Worm (Caenorhabditis elegans) whole organism, L2 larva: ENCODE results near the gene clec-84.
"Not testable (repeated sequence)": the region's sequence is repeated elsewhere in the genome, so short reads cannot be mapped to it uniquely, and the experiment has no call there.

Source experiments
- C34F6.9 ChIP-seq: fragments of 150-350 bp; optimal IDR thresholded peaks from 2 replicates; lab custom pipeline; 2014; ENCODE audit warnings: missing biosample characterization, missing genetic modification characterization
- F13H6.1 ChIP-seq: sonication (generic microtip); optimal IDR thresholded peaks from 2 replicates; lab custom pipeline; 2016; ENCODE audit warnings: missing genetic modification characterization, missing compliant biosample characterization
- R02D3.7 ChIP-seq: fragments of 150-350 bp; optimal IDR thresholded peaks from 2 replicates; lab custom pipeline; 2014; ENCODE audit warnings: missing biosample characterization, missing genetic modification characterization
- Y55F3AM.14 ChIP-seq: fragments of 200-800 bp; sonication (Bioruptor generic); optimal IDR thresholded peaks from 2 replicates; lab custom pipeline; 2018; ENCODE audit warnings: mild to moderate bottlenecking, missing genetic modification characterization, missing compliant biosample characterization
- ZK546.5 ChIP-seq: sonication (generic microtip); optimal IDR thresholded peaks from 2 replicates; lab custom pipeline; 2017; ENCODE audit warnings: missing biosample characterization, missing genetic modification characterization
- aly-2 ChIP-seq: fragments of 150-350 bp; optimal IDR thresholded peaks from 2 replicates; lab custom pipeline; 2014; ENCODE audit warnings: missing biosample characterization, missing genetic modification characterization
- ama-1 ChIP-seq: fragments of 150-350 bp; optimal IDR thresholded peaks from 2 replicates; lab custom pipeline; 2018; ENCODE audit warnings: inconsistent platforms
- blmp-1 ChIP-seq: sonication (generic microtip); optimal IDR thresholded peaks from 2 replicates; lab custom pipeline; 2017; ENCODE audit warnings: missing genetic modification characterization, mild to moderate bottlenecking, missing compliant biosample characterization, antibody characterized with exemption, moderate library complexity; ENCODE audit not compliant: insufficient read depth
- ceh-16 ChIP-seq: fragments of 150-350 bp; optimal IDR thresholded peaks from 2 replicates; lab custom pipeline; 2014; ENCODE audit warnings: missing biosample characterization, missing genetic modification characterization
- crh-2 ChIP-seq: sonication (generic microtip); optimal IDR thresholded peaks from 2 replicates; lab custom pipeline; 2017; ENCODE audit warnings: missing biosample characterization, missing genetic modification characterization
- dmd-4 ChIP-seq: sonication (generic microtip); optimal IDR thresholded peaks from 2 replicates; lab custom pipeline; 2017; ENCODE audit warnings: missing biosample characterization, missing genetic modification characterization
- egl-27 ChIP-seq: sonication (generic microtip); optimal IDR thresholded peaks from 3 replicates; lab custom pipeline; 2017; ENCODE audit warnings: missing biosample characterization, missing genetic modification reagents, missing genetic modification characterization
- elt-1 ChIP-seq: fragments of 150-350 bp; optimal IDR thresholded peaks from 2 replicates; lab custom pipeline; 2014; ENCODE audit warnings: missing biosample characterization, missing genetic modification characterization
- elt-3 ChIP-seq: sonication (generic microtip); optimal IDR thresholded peaks from 2 replicates; lab custom pipeline; 2017; ENCODE audit warnings: missing biosample characterization, missing genetic modification characterization
- fos-1 ChIP-seq: fragments of 150-350 bp; optimal IDR thresholded peaks from 2 replicates; lab custom pipeline; 2014; ENCODE audit warnings: missing biosample characterization, missing genetic modification characterization
- gmeb-1 ChIP-seq: fragments of 150-350 bp; optimal IDR thresholded peaks from 2 replicates; lab custom pipeline; 2014; ENCODE audit warnings: missing biosample characterization, missing genetic modification characterization
- lin-11 ChIP-seq: fragments of 150-350 bp; sonication (generic microtip); optimal IDR thresholded peaks from 2 replicates; lab custom pipeline; 2014; ENCODE audit warnings: missing biosample characterization, missing genetic modification characterization, inconsistent platforms, mixed read lengths
- lin-13 ChIP-seq: fragments of 150-350 bp; optimal IDR thresholded peaks from 2 replicates; lab custom pipeline; 2014; ENCODE audit warnings: missing biosample characterization, missing genetic modification reagents, missing genetic modification characterization
- lin-39 ChIP-seq: fragments of 150-350 bp; optimal IDR thresholded peaks from 2 replicates; lab custom pipeline; 2014; ENCODE audit warnings: missing biosample characterization, missing genetic modification reagents, missing genetic modification characterization
- lsy-2 ChIP-seq, 2 experiments: fragments of 150-350 bp in 1 of 2; sonication (generic microtip) in 1 of 2; optimal IDR thresholded peaks; 2 replicates each; lab custom pipeline; 2014 to 2017; ENCODE audit warnings: missing biosample characterization in 2 of 2, missing genetic modification characterization in 2 of 2
- mab-5 ChIP-seq: fragments of 150-350 bp; optimal IDR thresholded peaks from 2 replicates; lab custom pipeline; 2014; ENCODE audit warnings: missing biosample characterization, missing genetic modification characterization
- mbf-1 ChIP-seq: sonication (generic microtip); optimal IDR thresholded peaks from 2 replicates; lab custom pipeline; 2017; ENCODE audit warnings: missing biosample characterization, missing genetic modification characterization
- mdl-1 ChIP-seq, 2 experiments: fragments of 150-350 bp in 1 of 2; sonication (generic microtip) in 1 of 2; optimal IDR thresholded peaks; 2 replicates each; lab custom pipeline; 2017; ENCODE audit warnings: missing biosample characterization in 2 of 2, missing genetic modification characterization in 2 of 2
- nhr-10 ChIP-seq: sonication (generic microtip); optimal IDR thresholded peaks from 2 replicates; lab custom pipeline; 2017; ENCODE audit warnings: missing biosample characterization, missing genetic modification characterization
- nhr-11 ChIP-seq: fragments of 150-350 bp; optimal IDR thresholded peaks from 2 replicates; lab custom pipeline; 2014; ENCODE audit warnings: missing biosample characterization, missing genetic modification characterization
- nhr-12 ChIP-seq: fragments of 150-350 bp; optimal IDR thresholded peaks from 2 replicates; lab custom pipeline; 2014; ENCODE audit warnings: missing biosample characterization, missing genetic modification characterization
- nhr-129 ChIP-seq: fragments of 150-350 bp; optimal IDR thresholded peaks from 2 replicates; lab custom pipeline; 2014; ENCODE audit warnings: missing biosample characterization, missing genetic modification characterization
- nhr-21 ChIP-seq: fragments of 150-350 bp; optimal IDR thresholded peaks from 2 replicates; lab custom pipeline; 2014; ENCODE audit warnings: missing biosample characterization, missing genetic modification characterization
- nhr-23 ChIP-seq: fragments of 150-350 bp; optimal IDR thresholded peaks from 2 replicates; lab custom pipeline; 2014; ENCODE audit warnings: missing biosample characterization, missing genetic modification reagents, missing genetic modification characterization
- nhr-237 ChIP-seq: fragments of 150-350 bp; optimal IDR thresholded peaks from 2 replicates; lab custom pipeline; 2014; ENCODE audit warnings: missing biosample characterization, missing genetic modification characterization
- nhr-25 ChIP-seq: fragments of 150-350 bp; sonication (generic microtip); optimal IDR thresholded peaks from 3 replicates; lab custom pipeline; 2014; ENCODE audit warnings: missing biosample characterization, missing genetic modification characterization
- nhr-6 ChIP-seq: fragments of 150-350 bp; optimal IDR thresholded peaks from 2 replicates; lab custom pipeline; 2014; ENCODE audit warnings: missing biosample characterization, missing genetic modification characterization
- nhr-77 ChIP-seq: fragments of 150-350 bp; optimal IDR thresholded peaks from 2 replicates; lab custom pipeline; 2014; ENCODE audit warnings: missing biosample characterization, missing genetic modification characterization
- peb-1 ChIP-seq: fragments of 150-350 bp; optimal IDR thresholded peaks from 2 replicates; lab custom pipeline; 2014; ENCODE audit warnings: missing biosample characterization, missing genetic modification characterization
- sem-4 ChIP-seq: fragments of 150-350 bp; optimal IDR thresholded peaks from 2 replicates; lab custom pipeline; 2014; ENCODE audit warnings: missing biosample characterization, missing genetic modification reagents, missing genetic modification characterization
- skn-1 ChIP-seq: sonication (generic microtip); optimal IDR thresholded peaks from 2 replicates; lab custom pipeline; 2017; ENCODE audit warnings: missing biosample characterization, missing genetic modification characterization
- sma-3 ChIP-seq: sonication (generic microtip); optimal IDR thresholded peaks from 2 replicates; lab custom pipeline; 2016; ENCODE audit warnings: missing genetic modification reagents, missing genetic modification characterization, missing compliant biosample characterization
- sma-9 ChIP-seq, 2 experiments: fragments of 150-350 bp in 1 of 2; sonication (generic microtip) in 1 of 2; optimal IDR thresholded peaks; 2 replicates each; lab custom pipeline; 2014 to 2016; ENCODE audit warnings: missing genetic modification characterization in 2 of 2, mild to moderate bottlenecking in 1 of 2, missing biosample characterization in 1 of 2, missing compliant biosample characterization in 1 of 2, missing genetic modification reagents in 1 of 2, moderate library complexity in 1 of 2
- snpc-4 ChIP-seq: fragments of 150-350 bp; optimal IDR thresholded peaks from 2 replicates; lab custom pipeline; 2014; ENCODE audit warnings: missing biosample characterization, missing genetic modification characterization
- unc-39 ChIP-seq: fragments of 150-350 bp; optimal IDR thresholded peaks from 2 replicates; lab custom pipeline; 2014; ENCODE audit warnings: missing biosample characterization, missing genetic modification characterization
- unc-55 ChIP-seq: fragments of 150-350 bp; sonication (generic microtip); optimal IDR thresholded peaks from 3 replicates; lab custom pipeline; 2014; ENCODE audit warnings: missing biosample characterization, missing genetic modification reagents, missing genetic modification characterization
- unc-62 ChIP-seq: fragments of 150-350 bp; optimal IDR thresholded peaks from 2 replicates; lab custom pipeline; 2014; ENCODE audit warnings: missing biosample characterization, missing genetic modification reagents, missing genetic modification characterization
- zag-1 ChIP-seq: fragments of 150-350 bp; optimal IDR thresholded peaks from 2 replicates; lab custom pipeline; 2014; ENCODE audit warnings: missing biosample characterization, missing genetic modification characterization
- ztf-1 ChIP-seq: fragments of 200-800 bp; sonication (Bioruptor generic); conservative IDR thresholded peaks from 2 replicates; pipeline ENCODE4 v1.3.6; 2022; ENCODE audit warnings: missing genetic modification characterization, missing compliant biosample characterization
- ztf-11 ChIP-seq: sonication (generic microtip); optimal IDR thresholded peaks from 2 replicates; lab custom pipeline; 2017; ENCODE audit warnings: missing biosample characterization, missing genetic modification characterization
- ztf-4 ChIP-seq: fragments of 150-350 bp; optimal IDR thresholded peaks from 2 replicates; lab custom pipeline; 2014; ENCODE audit warnings: missing biosample characterization, missing genetic modification characterization

Gene clec-84

DNA sequence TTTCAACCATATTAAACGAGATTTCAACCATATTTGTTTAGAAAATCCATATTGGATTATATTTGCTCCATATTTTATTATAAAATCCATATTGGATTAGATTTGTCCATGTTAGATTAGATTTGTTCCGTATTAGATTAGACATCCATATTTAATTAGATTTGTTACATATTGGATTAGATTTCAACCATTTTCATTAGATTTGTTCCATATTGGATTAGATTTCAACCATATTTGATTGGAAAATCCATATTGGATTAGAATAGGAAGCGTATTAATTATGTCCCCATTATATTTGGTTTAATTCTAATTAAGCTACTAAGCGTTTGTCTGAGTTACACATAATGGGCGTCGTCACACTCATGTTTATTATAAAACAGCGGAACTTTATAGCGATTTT is 40.7 kb upstream of the clec-84 start, which contains the start of gene Y54G2A.44:
Gene Y54G2A.44 (plus strand): TSS at position 301 of the 400 bp plus-strand sequence.
- TF ChIP-seq nhr-6 (tag; lab: Kevin White, UChicago); egl-27 (tag; lab: Kevin White, UChicago); sma-9 (GFP tag; optimal IDR thresholded peaks at IDR 0.05; lab: Kevin White, UChicago); sma-9 (tag; optimal IDR thresholded peaks at IDR 0.05; lab: Kevin White, UChicago): not testable (repeated sequence)

DNA sequence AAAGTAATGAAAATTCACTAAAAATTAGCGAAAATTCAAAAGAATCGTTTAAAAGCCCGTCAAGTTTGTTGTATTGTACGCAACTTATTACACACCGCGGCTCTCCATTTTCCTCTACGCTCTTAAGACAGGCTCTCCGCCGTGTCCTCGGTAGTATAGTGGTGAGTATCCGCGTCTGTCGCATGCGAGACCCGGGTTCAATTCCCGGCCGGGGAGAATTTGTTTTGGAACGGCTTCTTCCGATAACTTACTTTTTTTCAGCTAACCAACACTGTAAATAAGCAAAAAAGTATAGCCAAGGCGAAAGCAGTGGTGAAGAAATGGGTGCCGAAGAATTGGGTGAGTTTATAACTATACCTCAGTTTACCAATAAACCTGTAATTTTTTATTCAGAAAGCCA is 40.1 kb upstream of the clec-84 start:
- TF ChIP-seq lin-39 (no peak), unc-55 (GFP tag; lab: Kevin White, UChicago) (peak; percentile 20)

DNA sequence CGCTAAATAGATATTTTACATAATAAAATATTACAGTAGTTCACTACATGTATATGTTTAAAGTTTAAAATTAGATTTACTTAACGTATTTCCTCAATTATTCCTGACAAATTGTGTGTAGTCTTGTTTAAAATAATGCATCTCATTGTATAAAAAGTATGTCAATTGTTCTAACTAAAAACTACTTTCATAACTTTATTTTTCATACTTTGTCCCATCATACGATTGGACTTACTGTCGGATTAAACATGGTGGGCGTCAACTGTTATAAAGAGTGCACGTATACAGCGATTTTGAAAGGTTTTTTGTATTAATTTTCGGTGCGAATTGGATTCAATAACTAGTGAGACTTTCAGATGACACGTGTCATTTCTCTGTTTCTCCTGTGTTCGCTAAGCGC is 38.6 kb upstream of the clec-84 start, which contains the start of gene Y54G2A.32:
Gene Y54G2A.32 (plus strand): TSS at position 301 of the 400 bp plus-strand sequence.
- TF ChIP-seq lin-39 (no peak), unc-62 (GFP tag; lab: Kevin White, UChicago) (no peak), lin-11 (tag; lab: Kevin White, UChicago) (no peak), lin-13 (no peak), ceh-16 (tag; lab: Kevin White, UChicago) (no peak), nhr-21 (no peak), nhr-77 (no peak), sma-3 (GFP tag; lab: Kevin White, UChicago) (no peak), snpc-4 (no peak)

DNA sequence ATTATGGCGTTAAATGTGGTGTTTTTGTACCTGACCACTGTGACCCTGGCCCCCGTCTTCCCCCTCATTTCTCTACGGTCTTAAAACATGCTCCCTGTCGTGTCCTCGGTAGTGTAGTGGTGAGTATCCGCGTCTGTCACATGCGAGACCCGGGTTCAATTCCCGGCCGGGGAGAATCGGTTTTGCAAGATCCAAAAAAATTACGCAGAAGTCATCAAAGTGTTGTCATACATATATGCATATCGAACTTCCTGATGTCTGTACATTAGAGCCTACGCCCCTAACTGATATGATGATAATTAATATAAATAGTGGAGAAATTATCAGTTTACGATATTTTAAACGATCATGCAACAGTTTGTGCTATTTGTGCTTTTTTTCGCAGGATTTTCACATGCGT is 36.7 kb upstream of the clec-84 start, which contains the start of gene Y54G2A.45:
Gene Y54G2A.45 (plus strand): TSS at position 333 of the 400 bp plus-strand sequence.
- TF ChIP-seq mbf-1 (tag; lab: Kevin White, UChicago) (no peak), nhr-77 (no peak), nhr-21 (no peak), unc-39 (tag; lab: Kevin White, UChicago) (no peak), ZK546.5 (tag; lab: Kevin White, UChicago) (no peak), sma-3 (GFP tag; lab: Kevin White, UChicago) (peak; percentile 19), aly-2 (tag; lab: Kevin White, UChicago) (no peak), ztf-4 (no peak), snpc-4 (no peak), ceh-16 (tag; lab: Kevin White, UChicago) (no peak), lin-39 (no peak), nhr-12 (tag; lab: Kevin White, UChicago) (no peak), skn-1 (tag; lab: Kevin White, UChicago) (peak; percentile 41), mab-5 (no peak), egl-27 (tag; lab: Kevin White, UChicago) (no peak), sem-4 (no peak), elt-3 (no peak), nhr-25 (tag; lab: Kevin White, UChicago) (no peak), R02D3.7 (tag; lab: Kevin White, UChicago) (no peak), gmeb-1 (tag; lab: Kevin White, UChicago) (peak; percentile 42), fos-1 (tag; lab: Kevin White, UChicago) (peak; percentile 90), lsy-2 (tag; optimal IDR thresholded peaks at IDR 0.05; lab: Kevin White, UChicago) (peak in 1 of 2 experiments; percentile 48), unc-62 (GFP tag; lab: Kevin White, UChicago) (no peak), nhr-6 (tag; lab: Kevin White, UChicago) (no peak), Y55F3AM.14 (peak; percentile 11), C34F6.9 (tag; lab: Kevin White, UChicago) (no peak), dmd-4 (tag; lab: Kevin White, UChicago) (no peak), lin-11 (tag; lab: Kevin White, UChicago) (no peak), nhr-129 (tag; lab: Kevin White, UChicago) (peak; percentile 16), blmp-1 (tag; lab: Kevin White, UChicago) (no peak), zag-1 (tag; lab: Kevin White, UChicago) (no peak), lin-13 (peak; percentile 28), nhr-237 (no peak), ama-1 (lab: Kevin White, UChicago) (no peak), sma-9 (GFP tag; optimal IDR thresholded peaks at IDR 0.05; lab: Kevin White, UChicago) (peak; percentile 16), sma-9 (tag; optimal IDR thresholded peaks at IDR 0.05; lab: Kevin White, UChicago) (no peak), ztf-11 (tag; lab: Kevin White, UChicago) (no peak), ztf-1 (GFP tag; lab: Robert Waterston, UW) (no peak), elt-1 (no peak), unc-55 (GFP tag; lab: Kevin White, UChicago) (peak; percentile 37), peb-1 (no peak), nhr-23 (tag; lab: Kevin White, UChicago) (no peak), nhr-10 (tag; lab: Kevin White, UChicago) (no peak), mdl-1 (tag; optimal IDR thresholded peaks at IDR 0.05; lab: Kevin White, UChicago) (no peak), crh-2 (tag; lab: Kevin White, UChicago) (peak; percentile 62), nhr-11 (no peak), F13H6.1 (tag; lab: Kevin White, UChicago) (peak; percentile 23)
